Fruit fly (Drosophila melanogaster) whole organism, embryonic: ENCODE results near the gene twe.

ENCODE experiments used
- Adf1 ChIP-seq: fragments of 200-800 bp; sonication (Bioruptor generic); IDR thresholded peaks from 2 replicates; pipeline ENCODE4 v1.3.6; 2022; ENCODE audit warnings: missing biosample characterization, missing genetic modification characterization
- Asciz ChIP-seq: fragments of 200-800 bp; sonication (Bioruptor generic); optimal IDR thresholded peaks from 2 replicates; lab custom pipeline; 2017; ENCODE audit warnings: missing biosample characterization, mild to moderate bottlenecking, missing genetic modification characterization, missing genetic modification reagents
- Atf-2 ChIP-seq: fragments of 200-800 bp; sonication (Bioruptor generic); optimal IDR thresholded peaks from 2 replicates; lab custom pipeline; 2016; ENCODE audit warnings: missing biosample characterization, missing genetic modification characterization
- Awh ChIP-seq: fragments of 200-800 bp; sonication (Bioruptor generic); IDR thresholded peaks from 2 replicates; pipeline ENCODE4, ENCODE4 v1.3.6; 2022; ENCODE audit warnings: missing biosample characterization, missing genetic modification characterization
- Bdp1 ChIP-seq: fragments of 200-800 bp; sonication (Bioruptor generic); optimal IDR thresholded peaks from 3 replicates; lab custom pipeline; 2016; ENCODE audit warnings: missing biosample characterization, missing genetic modification characterization
- CG10431 ChIP-seq: fragments of 200-800 bp; sonication (Bioruptor generic); optimal IDR thresholded peaks from 3 replicates; lab custom pipeline; 2018; ENCODE audit warnings: missing biosample characterization, mild to moderate bottlenecking, missing genetic modification characterization
- CG10462 ChIP-seq: fragments of 200-800 bp; sonication (Bioruptor generic); optimal IDR thresholded peaks from 2 replicates; lab custom pipeline; 2016; ENCODE audit warnings: missing biosample characterization, missing genetic modification characterization
- CG11093 ChIP-seq: fragments of 200-800 bp; sonication (Bioruptor generic); IDR thresholded peaks from 3 replicates; pipeline ENCODE4 v1.3.6; 2022; ENCODE audit warnings: missing biosample characterization, missing genetic modification characterization
- CG11247 ChIP-seq: fragments of 200-800 bp; sonication (Bioruptor generic); IDR thresholded peaks from 2 replicates; pipeline ENCODE4 v1.3.6; 2022; ENCODE audit warnings: missing biosample characterization, missing genetic modification characterization
- CG11504 ChIP-seq: fragments of 200-800 bp; sonication (Bioruptor generic); optimal IDR thresholded peaks from 3 replicates; lab custom pipeline; 2019; ENCODE audit warnings: missing biosample characterization, mild to moderate bottlenecking, missing genetic modification characterization, moderate library complexity
- CG11695 ChIP-seq: fragments of 200-800 bp; sonication (Bioruptor generic); IDR thresholded peaks from 3 replicates; pipeline ENCODE4 v1.3.6; 2022; ENCODE audit warnings: missing biosample characterization, missing genetic modification characterization
- CG13775 ChIP-seq: fragments of 200-800 bp; sonication (Bioruptor generic); optimal IDR thresholded peaks from 3 replicates; lab custom pipeline; 2017; ENCODE audit warnings: missing biosample characterization, mild to moderate bottlenecking, missing genetic modification characterization
- CG15601 ChIP-seq: fragments of 200-800 bp; sonication (Bioruptor generic); optimal IDR thresholded peaks from 3 replicates; lab custom pipeline; 2019; ENCODE audit warnings: missing biosample characterization, mild to moderate bottlenecking, missing genetic modification characterization, moderate library complexity
- CG16813 ChIP-seq: fragments of 200-800 bp; sonication (Bioruptor generic); IDR thresholded peaks from 3 replicates; pipeline ENCODE4 v1.3.6; 2022; ENCODE audit warnings: missing biosample characterization, missing genetic modification characterization; ENCODE audit not compliant: partially characterized antibody
- CG17186 ChIP-seq: fragments of 200-800 bp; sonication (Bioruptor generic); optimal IDR thresholded peaks from 3 replicates; lab custom pipeline; 2017; ENCODE audit warnings: missing biosample characterization, missing genetic modification reagents, missing genetic modification characterization
- CG2129 ChIP-seq: fragments of 200-800 bp; sonication (Bioruptor generic); IDR thresholded peaks from 2 replicates; pipeline ENCODE4 v1.3.6; 2022; ENCODE audit warnings: missing biosample characterization, missing genetic modification characterization; ENCODE audit not compliant: partially characterized antibody
- CG2889 ChIP-seq: fragments of 200-800 bp; sonication (Bioruptor generic); IDR thresholded peaks from 3 replicates; pipeline ENCODE4 v1.3.6; 2022; ENCODE audit warnings: missing biosample characterization, missing genetic modification characterization
- CG31365 ChIP-seq: fragments of 200-800 bp; sonication (Bioruptor generic); optimal IDR thresholded peaks from 2 replicates; lab custom pipeline; 2018; ENCODE audit warnings: missing biosample characterization, mild to moderate bottlenecking, missing genetic modification characterization
- CG31388 ChIP-seq: fragments of 200-800 bp; sonication (Bioruptor generic); optimal IDR thresholded peaks from 2 replicates; lab custom pipeline; 2016; ENCODE audit warnings: missing biosample characterization, missing genetic modification characterization
- CG5245 ChIP-seq: fragments of 200-800 bp; sonication (Bioruptor generic); optimal IDR thresholded peaks from 3 replicates; lab custom pipeline; 2016; ENCODE audit warnings: missing biosample characterization, missing genetic modification characterization
- CG6765 ChIP-seq: fragments of 200-800 bp; sonication (Bioruptor generic); optimal IDR thresholded peaks from 3 replicates; lab custom pipeline; 2017; ENCODE audit warnings: missing biosample characterization, mild to moderate bottlenecking, missing genetic modification characterization
- CG7357 ChIP-seq: fragments of 200-800 bp; sonication (Bioruptor generic); IDR thresholded peaks from 3 replicates; pipeline ENCODE4 v1.3.6; 2022; ENCODE audit warnings: missing biosample characterization, missing genetic modification characterization
- CG8281 ChIP-seq: fragments of 200-800 bp; sonication (Bioruptor generic); optimal IDR thresholded peaks from 2 replicates; lab custom pipeline; 2018; ENCODE audit warnings: missing biosample characterization, mild to moderate bottlenecking, missing genetic modification characterization, moderate library complexity
- CG8388 ChIP-seq: fragments of 200-800 bp; sonication (Bioruptor generic); optimal IDR thresholded peaks from 2 replicates; lab custom pipeline; 2019; ENCODE audit warnings: missing biosample characterization, mild to moderate bottlenecking, missing genetic modification characterization, moderate library complexity
- D ChIP-seq, 2 experiments: fragments of 200-800 bp in 1 of 2; fragments of >200 bp in 1 of 2; sonication (Bioruptor generic) in 1 of 2; optimal IDR thresholded peaks; 2 replicates in 1 of 2; 3 replicates in 1 of 2; lab custom pipeline; 2017; ENCODE audit warnings: mild to moderate bottlenecking in 1 of 2, missing biosample characterization in 1 of 2, missing genetic modification characterization in 1 of 2, missing genetic modification reagents in 1 of 2
- Dip3 ChIP-seq: fragments of 200-800 bp; sonication (Bioruptor generic); optimal IDR thresholded peaks from 3 replicates; lab custom pipeline; 2016; ENCODE audit warnings: missing biosample characterization, missing genetic modification characterization
- ERR ChIP-seq: fragments of 200-800 bp; sonication (Bioruptor generic); optimal IDR thresholded peaks from 2 replicates; lab custom pipeline; 2016; ENCODE audit warnings: missing biosample characterization, missing genetic modification characterization
- Elba2 ChIP-seq: fragments of 200-800 bp; sonication (Bioruptor generic); optimal IDR thresholded peaks from 3 replicates; lab custom pipeline; 2016; ENCODE audit warnings: missing biosample characterization, missing genetic modification characterization
- Mad ChIP-seq: fragments of 200-800 bp; sonication (Bioruptor generic); optimal IDR thresholded peaks from 2 replicates; lab custom pipeline; 2016; ENCODE audit warnings: missing biosample characterization, missing genetic modification characterization
- Spps ChIP-seq: fragments of 200-800 bp; sonication (Bioruptor generic); optimal IDR thresholded peaks from 2 replicates; lab custom pipeline; 2018; ENCODE audit warnings: missing biosample characterization, mild to moderate bottlenecking, missing genetic modification characterization
- Xbp1 ChIP-seq: fragments of 200-800 bp; sonication (Bioruptor generic); optimal IDR thresholded peaks from 3 replicates; lab custom pipeline; 2016; ENCODE audit warnings: missing biosample characterization, mild to moderate bottlenecking, missing genetic modification characterization
- bab2 ChIP-seq: fragments of 200-800 bp; sonication (Bioruptor generic); optimal IDR thresholded peaks from 2 replicates; lab custom pipeline; 2016; ENCODE audit warnings: missing biosample characterization, missing genetic modification characterization
- br ChIP-seq: fragments of >200 bp; optimal IDR thresholded peaks from 2 replicates; lab custom pipeline; 2017
- cg ChIP-seq: fragments of 200-800 bp; sonication (Bioruptor generic); optimal IDR thresholded peaks from 3 replicates; lab custom pipeline; 2019; ENCODE audit warnings: missing biosample characterization, mild to moderate bottlenecking, missing genetic modification characterization, moderate library complexity
- chinmo ChIP-seq: fragments of 200-800 bp; sonication (Bioruptor generic); IDR thresholded peaks from 4 replicates; pipeline ENCODE4 v1.3.6; 2022; ENCODE audit warnings: missing biosample characterization, missing genetic modification characterization; ENCODE audit not compliant: partially characterized antibody
- chm ChIP-seq: fragments of 200-800 bp; sonication (Bioruptor generic); IDR thresholded peaks from 2 replicates; pipeline ENCODE4 v1.3.6; 2022; ENCODE audit warnings: missing biosample characterization, missing genetic modification characterization
- dati ChIP-seq: fragments of 200-800 bp; sonication (Bioruptor generic); IDR thresholded peaks from 2 replicates; pipeline ENCODE4 v1.3.6; 2022; ENCODE audit warnings: missing biosample characterization, missing genetic modification characterization
- fd3F ChIP-seq: fragments of 200-800 bp; sonication (Bioruptor generic); optimal IDR thresholded peaks from 2 replicates; lab custom pipeline; 2018; ENCODE audit warnings: missing biosample characterization, mild to moderate bottlenecking, missing genetic modification characterization, moderate library complexity
- fru ChIP-seq: fragments of >200 bp; optimal IDR thresholded peaks from 2 replicates; lab custom pipeline; 2017
- hb ChIP-seq: fragments of 200-800 bp; sonication (Bioruptor generic); IDR thresholded peaks from 3 replicates; pipeline ENCODE4 v1.3.6; 2022; ENCODE audit warnings: missing biosample characterization, missing genetic modification characterization; ENCODE audit not compliant: partially characterized antibody
- lilli ChIP-seq: fragments of 200-800 bp; sonication (Bioruptor generic); optimal IDR thresholded peaks from 3 replicates; lab custom pipeline; 2016; ENCODE audit warnings: missing biosample characterization, missing genetic modification characterization
- mam ChIP-seq: fragments of 200-800 bp; sonication (Bioruptor generic); optimal IDR thresholded peaks from 3 replicates; lab custom pipeline; 2016; ENCODE audit warnings: missing biosample characterization, missing genetic modification characterization
- otp ChIP-seq: fragments of 200-800 bp; sonication (Bioruptor generic); IDR thresholded peaks from 3 replicates; pipeline ENCODE4, ENCODE4 v1.3.6; 2022; ENCODE audit warnings: missing biosample characterization, missing genetic modification characterization
- peb ChIP-seq: fragments of 200-800 bp; sonication (Bioruptor generic); IDR thresholded peaks from 2 replicates; pipeline ENCODE4 v1.3.6; 2022; ENCODE audit warnings: missing biosample characterization, missing genetic modification characterization
- pum ChIP-seq: fragments of 200-800 bp; sonication (Bioruptor generic); optimal IDR thresholded peaks from 2 replicates; lab custom pipeline; 2016; ENCODE audit warnings: missing biosample characterization, missing genetic modification characterization
- sd ChIP-seq: fragments of 200-800 bp; sonication (Bioruptor generic); optimal IDR thresholded peaks from 3 replicates; lab custom pipeline; 2018; ENCODE audit warnings: missing biosample characterization, mild to moderate bottlenecking, missing genetic modification characterization, moderate library complexity
- ttk ChIP-seq: fragments of 200-800 bp; sonication (Bioruptor generic); IDR thresholded peaks from 2 replicates; pipeline ENCODE4 v2.1.2; 2022; ENCODE audit warnings: missing biosample characterization, missing genetic modification characterization
- wek ChIP-seq: fragments of 200-800 bp; sonication (Bioruptor generic); optimal IDR thresholded peaks from 3 replicates; lab custom pipeline; 2018; ENCODE audit warnings: missing biosample characterization, mild to moderate bottlenecking, missing genetic modification characterization, moderate library complexity
- yki ChIP-seq: fragments of >200 bp; optimal IDR thresholded peaks from 3 replicates; lab custom pipeline; 2018
- zen ChIP-seq: fragments of 200-800 bp; sonication (Bioruptor generic); optimal IDR thresholded peaks from 3 replicates; lab custom pipeline; 2018; ENCODE audit warnings: missing biosample characterization, mild to moderate bottlenecking, missing genetic modification characterization, moderate library complexity
- zfh1 ChIP-seq: fragments of 200-800 bp; sonication (Bioruptor generic); IDR thresholded peaks from 3 replicates; pipeline ENCODE4 v1.3.6; 2022; ENCODE audit warnings: missing biosample characterization, missing genetic modification characterization

The twe gene

dm6 chr2L:16286360-16287005, 24.8 kb upstream of the twe start (continued):
- TF ChIP-seq chinmo (GFP tag; lab: Robert Waterston, UW) (no peak), bab2 (GFP tag; lab: Kevin White, UChicago) (peak; percentile 84), otp (no peak), Adf1 (GFP tag; lab: Robert Waterston, UW) (no peak), CG8388 (GFP tag; lab: Kevin White, UChicago) (peak; percentile 81), fd3F (peak; percentile 76), CG13775 (peak; percentile 85), cg (peak; percentile 88), Dip3 (GFP tag; lab: Kevin White, UChicago) (peak; percentile 83), ttk (no peak), sd (tag; lab: Kevin White, UChicago) (peak; percentile 99), dati (no peak), CG11695 (GFP tag; lab: Robert Waterston, UW) (no peak), lilli (GFP tag; lab: Kevin White, UChicago) (peak; percentile 86), Xbp1 (GFP tag; lab: Kevin White, UChicago) (peak; percentile 79), CG31365 (tag; lab: Kevin White, UChicago) (peak; percentile 53), CG15601 (peak; percentile 68), Spps (tag; lab: Kevin White, UChicago) (peak; percentile 77), wek (GFP tag; lab: Kevin White, UChicago) (no peak), CG7357 (GFP tag; lab: Robert Waterston, UW) (peak; percentile 73; the same call in 1 of the 3 replicates), ERR (GFP tag; lab: Kevin White, UChicago) (peak; percentile 46), Mad (GFP tag; lab: Kevin White, UChicago) (peak; percentile 79), chm (GFP tag; lab: Robert Waterston, UW) (no peak), CG2129 (GFP tag; lab: Robert Waterston, UW) (no peak), zfh1 (no peak), CG10462 (GFP tag; lab: Kevin White, UChicago) (peak; percentile 71), mam (GFP tag; lab: Kevin White, UChicago) (peak; percentile 83), D (optimal IDR thresholded peaks at IDR 0.05; lab: Kevin White, UChicago) (no peak), D (GFP tag; optimal IDR thresholded peaks at IDR 0.05; lab: Kevin White, UChicago) (peak; percentile 72), CG17186 (GFP tag; lab: Kevin White, UChicago) (peak; percentile 24), CG8281 (tag; lab: Kevin White, UChicago) (peak; percentile 94), CG11504 (tag; lab: Kevin White, UChicago) (peak; percentile 87), zen (tag; lab: Kevin White, UChicago) (peak; percentile 82), CG2889 (no peak), Bdp1 (peak; percentile 53), fru (lab: Kevin White, UChicago) (no peak), br (lab: Kevin White, UChicago) (no peak), yki (lab: Kevin White, UChicago) (no peak), Asciz (GFP tag; lab: Kevin White, UChicago) (peak; percentile 80), CG16813 (GFP tag; lab: Robert Waterston, UW) (no peak), Awh (GFP tag; lab: Robert Waterston, UW) (no peak), CG6765 (GFP tag; lab: Kevin White, UChicago) (peak; percentile 81), peb (GFP tag; lab: Robert Waterston, UW) (no peak), CG31388 (GFP tag; lab: Kevin White, UChicago) (no peak), CG10431 (GFP tag; lab: Kevin White, UChicago) (no peak), CG5245 (GFP tag; lab: Kevin White, UChicago) (peak; percentile 51), CG11247 (no peak), pum (peak; percentile 71), Atf-2 (GFP tag; lab: Kevin White, UChicago) (peak; percentile 19), CG11093 (peak; percentile 66; the same call in 2 of the 3 replicates), Elba2 (GFP tag; lab: Kevin White, UChicago) (no peak), hb (GFP tag; lab: Robert Waterston, UW) (no peak)
